Worm (Caenorhabditis elegans) whole organism, dauer: ENCODE measurements around the gene F08H9.4.

ENCODE experiments used
- unc-62 ChIP-seq: sonication (generic microtip); optimal IDR thresholded peaks from 2 replicates; lab custom pipeline; 2017; ENCODE audit warnings: missing biosample characterization, missing genetic modification reagents, missing genetic modification characterization

F08H9.4 gene

DNA sequence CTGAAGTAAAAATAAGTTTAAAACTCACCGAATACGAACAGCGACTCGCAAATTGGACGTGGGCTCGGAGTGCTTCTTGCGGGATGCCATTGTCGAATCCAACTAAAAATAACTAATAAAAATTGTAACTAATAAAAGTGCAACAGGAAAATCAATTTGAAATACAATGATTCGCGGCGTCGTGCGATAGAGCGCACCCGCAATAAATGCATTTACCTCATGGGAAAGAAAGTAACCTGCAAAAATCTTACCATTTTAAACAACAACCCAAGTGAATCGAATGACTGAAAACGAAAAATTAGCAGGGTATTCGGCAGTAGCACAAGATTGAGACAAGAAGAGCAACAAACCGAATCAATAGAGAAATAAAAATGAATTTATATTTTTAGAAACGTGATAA is 7.6 kb downstream of the F08H9.4 start, which contains the start of gene bmk-1:
TSS of gene bmk-1 (minus strand) at position 359 of the 400 bp plus-strand sequence.
- no peak for TF ChIP-seq unc-62 (GFP tag; lab: Kevin White, UChicago)

DNA sequence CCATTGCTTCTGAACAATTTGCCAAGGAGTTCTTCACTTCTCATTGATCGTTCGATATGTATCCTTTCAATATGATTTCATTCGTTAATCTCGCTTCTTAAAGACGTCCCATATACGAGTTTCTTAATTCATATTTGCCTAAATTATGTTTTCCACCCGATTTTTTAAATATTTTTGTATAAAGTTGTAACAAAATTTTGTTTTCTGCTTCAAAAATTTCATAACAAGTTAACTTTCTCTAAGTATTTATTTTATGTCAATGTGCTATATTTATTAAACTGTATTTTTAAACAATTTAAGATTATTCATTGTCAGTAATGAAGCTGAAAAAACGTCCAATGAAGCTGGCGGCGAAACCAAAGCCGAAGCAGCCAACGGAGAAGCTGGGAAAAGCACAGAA is 14.8 kb downstream of the F08H9.4 start, which contains the start of gene F23B12.7:
TSS of gene F23B12.7 (plus strand) at position 301 of the 400 bp plus-strand sequence.
- no peak for TF ChIP-seq unc-62 (GFP tag; lab: Kevin White, UChicago)

DNA sequence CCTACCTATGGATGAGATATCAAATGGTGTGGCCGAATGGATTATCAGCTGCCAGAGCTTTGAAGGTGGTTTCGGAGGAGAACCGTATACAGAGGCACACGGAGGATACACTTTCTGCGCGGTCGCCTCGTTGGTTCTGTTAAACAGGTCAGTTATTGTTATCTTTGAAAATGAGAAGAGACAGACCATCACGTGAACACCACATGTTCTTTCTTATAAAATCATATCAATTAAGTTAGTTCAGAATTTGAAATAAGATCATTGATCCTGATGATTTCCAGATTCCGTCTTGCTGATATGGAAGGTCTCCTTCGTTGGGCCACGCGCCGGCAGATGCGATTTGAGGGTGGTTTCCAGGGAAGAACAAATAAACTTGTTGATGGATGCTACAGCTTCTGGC is 15.6 kb downstream of the F08H9.4 start:
- TF ChIP-seq unc-62 (GFP tag; lab: Kevin White, UChicago), result no peak

DNA sequence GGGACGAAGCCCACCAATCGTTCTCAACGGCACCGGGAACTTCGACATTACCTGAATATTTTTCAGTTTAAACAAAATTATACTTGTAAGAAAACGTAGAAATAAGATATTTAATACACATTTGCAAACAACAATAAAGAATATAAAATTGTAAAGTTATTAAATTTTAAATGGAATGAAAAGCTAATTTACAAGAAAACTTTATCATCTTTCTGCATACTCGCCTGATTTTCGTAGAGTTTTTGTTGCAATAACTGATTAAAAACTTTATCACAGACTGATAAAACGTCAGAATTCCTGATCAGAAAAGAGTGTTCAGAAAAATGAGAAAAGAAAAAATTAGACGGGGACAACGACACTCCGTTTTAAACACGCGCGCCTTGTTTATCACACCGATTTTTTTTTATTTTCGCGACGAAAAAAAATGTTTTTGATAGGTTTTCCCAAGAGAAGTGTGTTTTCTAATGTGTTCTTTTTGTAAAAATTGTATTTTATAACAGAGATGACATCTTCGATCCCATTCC is 16.9 kb downstream of the F08H9.4 start, which contains the start of the genes dlat-1 and fntb-1:
TSS of gene dlat-1 (minus strand) at position 51 of the 524 bp plus-strand sequence.
TSS of gene fntb-1 (plus strand) at position 412 of the 524 bp plus-strand sequence.
- no peak for TF ChIP-seq unc-62 (GFP tag; lab: Kevin White, UChicago)

DNA sequence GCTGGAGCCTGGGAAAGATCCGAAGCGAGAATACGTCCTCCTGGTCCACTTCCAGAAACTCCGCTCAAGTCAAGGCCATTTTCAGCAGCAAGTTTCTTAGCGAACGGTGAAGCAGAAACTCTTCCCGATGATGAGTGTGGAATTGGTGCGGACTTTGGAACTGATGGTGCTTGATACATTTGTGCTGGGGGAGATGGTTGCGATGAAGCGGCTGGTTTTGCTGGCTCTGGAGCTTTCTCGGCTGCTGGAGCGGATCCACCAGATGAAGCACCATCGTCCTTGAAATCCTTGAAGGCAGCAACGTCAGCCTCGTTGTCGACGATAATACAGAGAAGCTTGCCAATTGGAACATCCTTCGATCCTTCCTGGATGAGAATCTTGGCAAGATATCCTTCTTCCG is 17.8 kb downstream of the F08H9.4 start:
- TF ChIP-seq unc-62 (GFP tag; lab: Kevin White, UChicago), result no peak

DNA sequence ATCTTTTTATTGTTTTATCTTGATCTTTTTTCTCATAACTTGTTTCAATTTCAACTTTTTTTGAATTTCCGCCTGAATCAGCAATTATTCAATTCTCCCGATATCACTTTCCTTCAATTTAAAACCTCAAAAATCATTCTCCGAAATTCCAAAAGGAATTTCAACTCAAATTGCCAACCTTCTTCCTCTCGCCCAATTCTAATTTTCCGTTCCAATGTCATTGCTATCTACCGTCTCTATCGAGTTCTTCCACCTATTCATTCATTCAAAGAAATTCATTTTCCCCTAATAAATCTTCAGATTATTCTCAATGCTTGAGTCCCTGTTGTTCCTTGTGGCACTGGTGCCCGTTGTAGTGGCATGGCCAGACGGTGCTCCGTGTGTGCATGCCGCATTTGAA is 23.4 kb downstream of the F08H9.4 start, which contains the start of gene F23B12.4:
TSS of gene F23B12.4 (plus strand) at position 301 of the 400 bp plus-strand sequence.
- no peak for TF ChIP-seq unc-62 (GFP tag; lab: Kevin White, UChicago)

DNA sequence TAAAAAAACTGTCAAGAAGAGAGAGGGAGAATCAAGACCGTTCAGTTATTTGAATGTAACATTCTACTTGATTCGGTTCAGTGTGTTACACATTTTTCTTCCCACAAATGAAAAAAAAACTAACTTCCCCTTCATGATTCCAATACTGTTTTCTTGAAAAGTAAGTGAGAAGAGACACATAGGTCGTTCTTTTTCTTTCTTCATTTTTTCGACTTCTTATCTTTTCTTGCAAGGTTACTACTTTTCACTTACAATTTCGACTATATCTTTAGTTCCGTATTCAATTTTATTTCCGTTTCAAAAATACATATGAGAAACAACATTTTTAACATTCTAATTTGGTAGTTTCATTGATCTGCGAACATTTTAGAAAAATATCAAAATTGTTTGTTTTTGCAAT is 25.0 kb downstream of the F08H9.4 start:
- TF ChIP-seq unc-62 (GFP tag; lab: Kevin White, UChicago), result no peak

DNA sequence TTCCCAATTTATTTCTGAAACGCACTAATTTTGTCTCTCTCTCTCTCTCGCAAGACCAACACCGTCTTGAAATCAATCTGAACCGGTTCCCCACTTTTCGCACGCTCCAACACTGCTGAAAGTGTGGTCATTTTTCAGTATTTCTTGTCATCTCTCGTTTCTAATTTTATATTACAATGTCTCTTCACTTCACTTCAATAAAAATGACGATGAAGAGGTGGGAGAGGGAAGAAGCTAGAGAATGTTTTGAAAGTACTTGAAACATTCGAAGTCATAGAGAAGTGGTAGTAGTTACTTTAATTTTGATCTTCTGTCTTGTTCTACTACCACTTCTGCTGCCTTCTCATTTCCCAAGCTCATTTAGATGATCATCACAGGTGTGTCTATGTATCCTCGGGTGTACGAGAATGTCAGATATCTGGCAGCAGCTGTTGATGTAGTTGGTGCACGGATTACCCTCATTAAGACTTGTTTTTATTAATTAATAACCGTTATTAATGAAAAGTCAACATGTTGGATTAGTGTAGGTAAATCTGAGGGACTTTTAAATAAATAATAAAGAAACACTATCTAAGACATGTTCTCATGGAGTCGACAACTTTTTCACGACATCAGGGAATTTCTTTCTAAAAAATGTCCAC is 26.0 kb downstream of the F08H9.4 start:
- TF ChIP-seq unc-62 (GFP tag; lab: Kevin White, UChicago), result no peak

DNA sequence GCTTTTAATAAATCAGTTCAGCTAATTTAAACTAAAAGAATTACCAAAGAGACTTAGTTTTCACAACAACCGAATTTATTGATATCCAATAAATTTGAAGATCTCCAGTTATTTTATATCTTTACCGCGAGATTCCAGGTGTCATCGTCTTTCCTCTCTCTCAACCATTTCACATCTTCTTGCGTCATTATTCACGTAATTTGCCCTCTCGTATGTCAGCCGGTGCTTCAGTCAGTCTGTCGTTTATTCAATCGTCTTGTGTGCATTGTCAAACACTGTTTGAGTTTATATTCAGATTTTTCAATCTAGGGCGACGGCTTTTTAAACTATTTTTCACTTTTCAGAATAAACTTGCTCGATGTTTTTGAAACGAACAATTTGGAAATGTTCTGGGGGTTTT is 26.9 kb downstream of the F08H9.4 start:
- no peak for TF ChIP-seq unc-62 (GFP tag; lab: Kevin White, UChicago)

DNA sequence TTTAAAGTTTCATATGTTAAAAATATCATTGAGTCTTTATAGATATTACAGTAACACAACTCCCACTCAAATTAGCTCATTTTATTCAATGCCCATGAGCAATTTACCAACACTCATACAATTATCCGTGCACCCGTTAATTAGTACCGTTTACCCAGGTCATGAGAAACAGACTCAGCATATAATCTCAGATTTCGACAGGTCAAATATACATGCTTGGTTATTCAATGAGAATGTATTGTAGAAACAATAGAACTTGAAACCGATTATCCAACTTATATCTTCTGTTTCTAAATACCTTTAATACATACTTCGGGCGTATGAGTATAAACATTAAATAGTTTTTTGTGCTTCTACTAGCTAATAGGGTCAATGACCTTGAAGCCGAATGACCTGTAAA is 28.0 kb downstream of the F08H9.4 start:
- TF ChIP-seq unc-62 (GFP tag; lab: Kevin White, UChicago), result no peak

DNA sequence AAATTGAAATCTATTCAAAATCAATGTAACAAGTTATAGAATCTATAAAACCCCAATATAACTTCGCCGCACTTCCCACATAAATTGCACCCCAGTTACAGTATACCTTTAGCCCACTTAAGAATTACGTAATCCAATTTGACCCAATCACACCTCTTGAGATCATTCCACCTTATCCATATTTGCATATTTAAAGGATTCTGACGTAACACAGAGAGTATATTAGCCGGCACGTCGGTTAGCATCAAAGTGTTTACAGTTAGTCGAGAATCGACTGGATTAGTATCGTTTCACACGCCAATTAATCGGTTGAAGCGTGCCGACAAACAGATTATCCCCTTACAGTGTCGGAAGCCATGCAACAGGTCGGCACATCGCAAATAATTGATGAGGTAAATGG is 30.6 kb downstream of the F08H9.4 start:
- TF ChIP-seq unc-62 (GFP tag; lab: Kevin White, UChicago), result no peak

DNA sequence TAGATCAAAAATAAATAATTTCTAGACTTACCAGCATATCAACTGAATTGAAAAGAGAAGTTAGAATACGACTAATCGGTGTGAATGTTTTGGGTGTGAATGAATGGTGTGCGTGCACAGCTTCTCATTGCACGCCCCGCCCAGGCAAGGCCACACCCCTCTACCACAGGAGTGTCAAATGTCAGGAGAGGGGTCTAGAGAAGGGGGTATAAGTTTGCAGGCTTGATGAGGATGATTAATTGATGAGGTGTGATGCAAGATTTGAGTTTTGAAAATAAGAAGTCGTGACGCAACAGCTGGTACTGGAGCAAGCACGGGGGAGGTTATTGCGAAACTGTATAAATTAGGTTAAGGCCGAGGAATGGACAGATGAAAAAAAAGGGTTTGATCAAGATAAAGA is 32.0 kb downstream of the F08H9.4 start, which contains the start of gene egl-1:
TSS of gene egl-1 (minus strand) at position 101 of the 400 bp plus-strand sequence.
- no peak for TF ChIP-seq unc-62 (GFP tag; lab: Kevin White, UChicago)

DNA sequence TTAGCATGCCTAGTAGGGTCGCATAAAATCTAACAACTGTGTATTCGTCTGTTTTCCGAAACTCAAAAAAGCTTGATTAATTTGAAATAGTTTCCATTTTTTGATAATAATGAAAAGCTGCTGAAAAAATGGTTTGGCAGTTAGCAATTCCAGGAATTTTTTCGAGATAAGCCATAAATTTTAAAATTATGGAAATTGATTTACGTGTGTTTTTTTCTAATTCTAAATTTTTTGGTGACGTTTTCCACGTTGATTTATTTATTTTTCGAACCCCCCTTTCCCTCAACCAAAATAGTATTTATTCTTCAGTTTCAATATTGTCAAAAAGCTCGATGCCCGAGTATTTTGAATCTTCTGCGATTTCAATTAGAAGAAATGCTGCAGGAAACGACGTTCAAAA is 35.4 kb downstream of the F08H9.4 start, which contains the start of gene F23B12.1:
TSS of gene F23B12.1 (plus strand) at position 301 of the 400 bp plus-strand sequence.
- no peak for TF ChIP-seq unc-62 (GFP tag; lab: Kevin White, UChicago)

DNA sequence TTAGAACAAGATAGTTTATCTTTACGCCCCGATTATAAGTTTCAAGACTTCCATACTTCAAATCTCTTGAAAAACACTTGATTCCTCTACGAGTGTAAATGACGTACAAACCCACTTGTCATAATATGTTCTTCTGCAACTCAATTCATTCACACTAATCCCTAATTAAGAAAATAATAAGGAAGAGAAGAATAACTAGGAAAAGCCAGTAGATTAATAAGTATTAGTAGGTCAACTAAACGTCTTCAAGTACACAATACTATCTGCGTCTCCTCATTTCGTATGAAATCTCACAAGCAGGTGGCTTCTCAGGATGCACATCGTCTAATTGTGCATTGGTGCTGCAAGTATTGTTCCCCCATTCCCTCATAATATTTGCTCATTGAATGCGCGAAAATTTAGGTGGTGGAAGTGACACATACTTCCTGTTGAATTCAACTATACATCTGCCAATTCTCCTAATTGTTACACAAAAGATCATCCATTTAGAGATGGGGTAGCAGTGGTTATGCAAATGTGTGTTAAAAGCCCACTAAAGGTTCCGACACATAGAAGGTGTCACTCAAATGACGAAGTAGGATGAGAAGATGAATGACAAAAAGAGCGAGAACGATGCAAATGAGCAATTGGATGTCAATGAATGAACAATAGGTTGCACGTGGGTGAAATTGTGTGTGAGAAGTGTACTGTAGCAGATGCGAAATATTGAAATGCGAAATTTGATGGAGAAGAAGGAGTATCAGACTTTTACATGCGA is 37.0 kb downstream of the F08H9.4 start:
- no peak for TF ChIP-seq unc-62 (GFP tag; lab: Kevin White, UChicago)

DNA sequence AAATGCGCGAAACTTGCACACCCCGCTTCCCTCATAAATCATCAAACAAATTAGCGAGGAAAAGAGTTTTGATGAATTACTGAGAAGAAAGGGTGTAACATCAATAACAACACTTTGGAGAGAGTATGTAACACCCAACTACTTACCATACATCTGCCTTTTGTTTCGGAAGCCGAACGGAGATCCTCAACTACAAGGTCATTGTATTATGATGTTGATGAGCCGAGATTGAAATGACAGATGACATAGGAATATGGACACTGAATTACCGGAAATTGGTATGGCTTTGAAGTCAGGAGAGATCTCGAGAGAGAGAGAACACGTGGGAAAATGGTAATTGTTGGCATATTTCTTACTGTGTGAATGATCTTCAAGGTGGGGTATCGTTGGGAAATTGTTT is 38.2 kb downstream of the F08H9.4 start:
- TF ChIP-seq unc-62 (GFP tag; lab: Kevin White, UChicago), result no peak

DNA sequence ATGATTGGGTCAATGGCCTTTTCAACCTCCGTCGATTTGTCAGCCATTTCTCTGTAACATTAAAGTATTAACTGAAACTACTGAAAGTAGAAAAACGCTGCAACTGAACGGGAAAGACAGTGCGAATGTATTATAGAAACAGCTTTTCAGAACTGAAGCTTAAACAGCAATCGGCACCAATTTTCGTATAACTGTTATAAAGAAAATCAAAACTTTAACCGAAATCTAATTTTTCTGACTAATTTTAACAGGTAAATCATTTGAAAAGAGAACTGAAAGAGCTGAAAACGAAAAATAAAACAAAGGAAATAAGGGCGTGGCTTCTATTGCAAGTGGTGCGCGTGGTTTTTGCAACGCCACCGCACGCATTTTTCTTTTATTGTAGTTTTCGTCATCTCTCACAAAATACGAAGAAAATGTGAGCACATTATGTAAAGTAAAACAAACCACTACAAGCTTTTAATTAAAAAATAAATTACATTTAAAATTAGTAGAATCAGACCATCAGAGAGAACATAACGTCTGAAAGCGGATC is 39.2 kb downstream of the F08H9.4 start, which contains the start of gene rrsr-1:
TSS of gene rrsr-1 (minus strand) at position 51 of the 535 bp plus-strand sequence.
- TF ChIP-seq unc-62 (GFP tag; lab: Kevin White, UChicago), result no peak
